Fruit fly (Drosophila melanogaster) whole organism, embryonic: ENCODE measurements around the gene CG32243.

Experiments
- Adf1 ChIP-seq: fragments of 200-800 bp; sonication (Bioruptor generic); IDR thresholded peaks from 2 replicates; pipeline ENCODE4 v1.3.6; 2022; ENCODE audit warnings: missing biosample characterization, missing genetic modification characterization
- BEAF-32 ChIP-seq: fragments of 200-800 bp; sonication (Bioruptor generic); optimal IDR thresholded peaks from 3 replicates; lab custom pipeline; 2017; ENCODE audit warnings: missing biosample characterization, missing genetic modification characterization, mild to moderate bottlenecking, moderate library complexity, missing genetic modification reagents
- Bdp1 ChIP-seq: fragments of 200-800 bp; sonication (Bioruptor generic); optimal IDR thresholded peaks from 3 replicates; lab custom pipeline; 2016; ENCODE audit warnings: missing biosample characterization, missing genetic modification characterization
- Bteb2 ChIP-seq: fragments of 200-800 bp; sonication (Bioruptor generic); optimal IDR thresholded peaks from 2 replicates; lab custom pipeline; 2016; ENCODE audit warnings: missing biosample characterization, missing genetic modification characterization
- CG10543 ChIP-seq: fragments of 200-800 bp; sonication (Bioruptor generic); optimal IDR thresholded peaks from 3 replicates; lab custom pipeline; 2017; ENCODE audit warnings: missing biosample characterization, mild to moderate bottlenecking, missing genetic modification characterization, moderate library complexity
- CG11696 ChIP-seq: fragments of 200-800 bp; sonication (Bioruptor generic); IDR thresholded peaks from 2 replicates; pipeline ENCODE4 v1.3.6; 2022; ENCODE audit warnings: missing biosample characterization, missing genetic modification characterization
- CG11723 ChIP-seq: fragments of 200-800 bp; sonication (Bioruptor generic); optimal IDR thresholded peaks from 2 replicates; lab custom pipeline; 2017; ENCODE audit warnings: missing biosample characterization, mild to moderate bottlenecking, missing genetic modification characterization
- CG12155 ChIP-seq: fragments of 200-800 bp; sonication (Bioruptor generic); optimal IDR thresholded peaks from 3 replicates; lab custom pipeline; 2016; ENCODE audit warnings: missing biosample characterization, missing genetic modification characterization
- CG14050 ChIP-seq: fragments of 200-800 bp; sonication (Bioruptor generic); IDR thresholded peaks from 3 replicates; pipeline ENCODE4 v1.3.6; 2022; ENCODE audit warnings: missing biosample characterization, missing genetic modification characterization
- CG14965 ChIP-seq: fragments of 200-800 bp; sonication (Bioruptor generic); optimal IDR thresholded peaks from 2 replicates; lab custom pipeline; 2016; ENCODE audit warnings: missing biosample characterization, missing genetic modification characterization, borderline replicate concordance
- CG15011 ChIP-seq: fragments of 200-800 bp; sonication (Bioruptor generic); optimal IDR thresholded peaks from 3 replicates; lab custom pipeline; 2018; ENCODE audit warnings: missing biosample characterization, mild to moderate bottlenecking, missing genetic modification characterization
- CG17186 ChIP-seq: fragments of 200-800 bp; sonication (Bioruptor generic); optimal IDR thresholded peaks from 3 replicates; lab custom pipeline; 2017; ENCODE audit warnings: missing biosample characterization, missing genetic modification reagents, missing genetic modification characterization
- CG2116 ChIP-seq: fragments of 200-800 bp; sonication (Bioruptor generic); optimal IDR thresholded peaks from 3 replicates; lab custom pipeline; 2018; ENCODE audit warnings: missing biosample characterization, mild to moderate bottlenecking, missing genetic modification characterization
- CG2678 ChIP-seq: fragments of 200-800 bp; sonication (Bioruptor generic); optimal IDR thresholded peaks from 3 replicates; lab custom pipeline; 2019; ENCODE audit warnings: missing biosample characterization, mild to moderate bottlenecking, missing genetic modification characterization, moderate library complexity
- CG3163 ChIP-seq: fragments of 200-800 bp; sonication (Bioruptor generic); optimal IDR thresholded peaks from 3 replicates; lab custom pipeline; 2016; ENCODE audit warnings: missing biosample characterization, missing genetic modification characterization
- CG32532 ChIP-seq: fragments of 200-800 bp; sonication (Bioruptor generic); IDR thresholded peaks from 2 replicates; pipeline ENCODE4 v1.3.6; 2022; ENCODE audit warnings: missing biosample characterization, missing genetic modification characterization
- CG32767 ChIP-seq: fragments of 200-800 bp; sonication (Bioruptor generic); IDR thresholded peaks from 2 replicates; pipeline ENCODE4 v1.3.6; 2022; ENCODE audit warnings: missing biosample characterization, missing genetic modification characterization
- CG4730 ChIP-seq: fragments of 200-800 bp; sonication (Bioruptor generic); IDR thresholded peaks from 2 replicates; pipeline ENCODE4 v1.3.6; 2022; ENCODE audit warnings: missing biosample characterization, missing genetic modification characterization
- CG7745 ChIP-seq: fragments of 200-800 bp; sonication (Bioruptor generic); optimal IDR thresholded peaks from 2 replicates; lab custom pipeline; 2018; ENCODE audit warnings: missing biosample characterization, mild to moderate bottlenecking, missing genetic modification characterization, moderate library complexity
- CG8290 ChIP-seq, 3 experiments: fragments of 200-800 bp; sonication (Bioruptor generic); optimal IDR thresholded peaks; 2 replicates each; lab custom pipeline; 2016 to 2019; ENCODE audit warnings: missing biosample characterization in 3 of 3, missing genetic modification characterization in 3 of 3, mild to moderate bottlenecking in 2 of 3, moderate library complexity in 1 of 3
- CG9876 ChIP-seq: fragments of 200-800 bp; sonication (Bioruptor generic); optimal IDR thresholded peaks from 2 replicates; lab custom pipeline; 2016; ENCODE audit warnings: missing biosample characterization, missing genetic modification characterization
- CG9932 ChIP-seq: fragments of 200-800 bp; sonication (Bioruptor generic); IDR thresholded peaks from 2 replicates; pipeline ENCODE4 v1.3.6; 2022; ENCODE audit warnings: missing biosample characterization, missing genetic modification characterization
- Dbx ChIP-seq: fragments of 200-800 bp; sonication (Bioruptor generic); IDR thresholded peaks from 3 replicates; pipeline ENCODE4 v1.3.6; 2022; ENCODE audit warnings: missing biosample characterization, missing genetic modification characterization
- Dip3 ChIP-seq: fragments of 200-800 bp; sonication (Bioruptor generic); optimal IDR thresholded peaks from 3 replicates; lab custom pipeline; 2016; ENCODE audit warnings: missing biosample characterization, missing genetic modification characterization
- H2.0 ChIP-seq: fragments of 200-800 bp; sonication (Bioruptor generic); IDR thresholded peaks from 2 replicates; pipeline ENCODE4 v1.3.6; 2022; ENCODE audit warnings: missing biosample characterization, missing genetic modification characterization
- HLH3B ChIP-seq: fragments of 200-800 bp; sonication (Bioruptor generic); IDR thresholded peaks from 2 replicates; pipeline ENCODE4 v1.3.6; 2022; ENCODE audit warnings: missing biosample characterization, missing genetic modification characterization
- Mes4 ChIP-seq: fragments of 200-800 bp; sonication (Bioruptor generic); optimal IDR thresholded peaks from 2 replicates; lab custom pipeline; 2016; ENCODE audit warnings: missing biosample characterization, missing genetic modification characterization
- Oli ChIP-seq: fragments of 200-800 bp; sonication (Bioruptor generic); optimal IDR thresholded peaks from 2 replicates; lab custom pipeline; 2018; ENCODE audit warnings: missing biosample characterization, mild to moderate bottlenecking, missing genetic modification characterization, moderate library complexity
- Ravus ChIP-seq: fragments of 200-800 bp; sonication (Bioruptor generic); IDR thresholded peaks from 2 replicates; pipeline ENCODE4 v1.3.6; 2022; ENCODE audit warnings: missing biosample characterization, missing genetic modification characterization
- Tbp ChIP-seq: fragments of >200 bp; optimal IDR thresholded peaks from 2 replicates; lab custom pipeline; 2018; ENCODE audit warnings: missing biosample characterization, missing genetic modification characterization
- YL-1 ChIP-seq: fragments of 200-800 bp; sonication (Bioruptor generic); optimal IDR thresholded peaks from 3 replicates; lab custom pipeline; 2017; ENCODE audit warnings: missing biosample characterization, mild to moderate bottlenecking, missing genetic modification characterization
- ab ChIP-seq: fragments of 200-800 bp; sonication (Bioruptor generic); optimal IDR thresholded peaks from 2 replicates; lab custom pipeline; 2016; ENCODE audit warnings: missing biosample characterization, missing genetic modification characterization
- bsh ChIP-seq, 2 experiments: fragments of 200-800 bp; sonication (Bioruptor generic); optimal IDR thresholded peaks; 2 replicates each; lab custom pipeline; 2017 to 2018; ENCODE audit warnings: mild to moderate bottlenecking in 2 of 2, missing biosample characterization in 2 of 2, missing genetic modification characterization in 2 of 2, moderate library complexity in 1 of 2
- ci ChIP-seq: fragments of 200-800 bp; sonication (Bioruptor generic); IDR thresholded peaks from 3 replicates; pipeline ENCODE4 v1.3.6; 2022; ENCODE audit warnings: missing biosample characterization, missing genetic modification characterization
- emc ChIP-seq: fragments of 200-800 bp; sonication (Bioruptor generic); optimal IDR thresholded peaks from 2 replicates; lab custom pipeline; 2016; ENCODE audit warnings: missing biosample characterization, missing genetic modification characterization
- ftz-f1 ChIP-seq: fragments of 200-800 bp; sonication (Bioruptor generic); optimal IDR thresholded peaks from 2 replicates; lab custom pipeline; 2016; ENCODE audit warnings: missing biosample characterization, missing genetic modification characterization
- gcm ChIP-seq: fragments of 200-800 bp; sonication (Bioruptor generic); optimal IDR thresholded peaks from 2 replicates; lab custom pipeline; 2019; ENCODE audit warnings: missing biosample characterization, mild to moderate bottlenecking, missing genetic modification characterization, moderate library complexity
- grn ChIP-seq: fragments of 200-800 bp; sonication (Bioruptor generic); optimal IDR thresholded peaks from 3 replicates; lab custom pipeline; 2017; ENCODE audit warnings: missing biosample characterization, missing genetic modification characterization
- hkb ChIP-seq, 2 experiments: fragments of 200-800 bp in 1 of 2; fragments of >200 bp in 1 of 2; sonication (Bioruptor generic) in 1 of 2; IDR thresholded peaks in 1 of 2; optimal IDR thresholded peaks in 1 of 2; 2 replicates each; pipeline versions ENCODE4 v1.3.6 to Lab custom; 2017 to 2022; ENCODE audit warnings: missing biosample characterization in 1 of 2, missing genetic modification characterization in 1 of 2
- ken ChIP-seq: fragments of 200-800 bp; sonication (Bioruptor generic); IDR thresholded peaks from 3 replicates; pipeline ENCODE4 v1.3.6; 2022; ENCODE audit warnings: missing biosample characterization, missing genetic modification characterization
- maf-S ChIP-seq: fragments of 200-800 bp; sonication (Bioruptor generic); optimal IDR thresholded peaks from 2 replicates; lab custom pipeline; 2016; ENCODE audit warnings: missing biosample characterization, missing genetic modification characterization
- mld ChIP-seq: fragments of 200-800 bp; sonication (Bioruptor generic); IDR thresholded peaks from 3 replicates; pipeline ENCODE4 v1.3.6; 2022; ENCODE audit warnings: missing biosample characterization, missing genetic modification characterization; ENCODE audit not compliant: partially characterized antibody
- odd ChIP-seq: fragments of 200-800 bp; sonication (Bioruptor generic); optimal IDR thresholded peaks from 2 replicates; lab custom pipeline; 2017; ENCODE audit warnings: missing biosample characterization, mild to moderate bottlenecking, missing genetic modification characterization
- sens-2 ChIP-seq: fragments of 200-800 bp; sonication (Bioruptor generic); IDR thresholded peaks from 2 replicates; pipeline ENCODE4 v1.3.6; 2022; ENCODE audit warnings: missing biosample characterization, missing genetic modification characterization
- seq ChIP-seq: fragments of 200-800 bp; sonication (Bioruptor generic); IDR thresholded peaks from 2 replicates; pipeline ENCODE4 v1.3.6; 2022; ENCODE audit warnings: missing biosample characterization, missing genetic modification characterization
- sisA ChIP-seq: fragments of 200-800 bp; sonication (Bioruptor generic); IDR thresholded peaks from 2 replicates; pipeline ENCODE4 v1.3.6; 2022; ENCODE audit warnings: missing biosample characterization, missing genetic modification characterization
- sqz ChIP-seq: fragments of 200-800 bp; sonication (Bioruptor generic); optimal IDR thresholded peaks from 3 replicates; lab custom pipeline; 2018; ENCODE audit warnings: missing biosample characterization, mild to moderate bottlenecking, missing genetic modification characterization
- tap ChIP-seq: fragments of 200-800 bp; optimal IDR thresholded peaks from 3 replicates; lab custom pipeline; 2019; ENCODE audit warnings: missing biosample characterization, mild to moderate bottlenecking, missing genetic modification characterization, moderate library complexity
- toy ChIP-seq: fragments of 200-800 bp; sonication (Bioruptor generic); IDR thresholded peaks from 2 replicates; pipeline ENCODE4 v1.3.6; 2022; ENCODE audit warnings: missing biosample characterization, missing genetic modification characterization
- wor ChIP-seq: fragments of 200-800 bp; sonication (Bioruptor generic); IDR thresholded peaks from 2 replicates; pipeline ENCODE4 v1.3.6; 2022; ENCODE audit warnings: missing biosample characterization, missing genetic modification characterization
- zen ChIP-seq: fragments of 200-800 bp; sonication (Bioruptor generic); optimal IDR thresholded peaks from 3 replicates; lab custom pipeline; 2018; ENCODE audit warnings: missing biosample characterization, mild to moderate bottlenecking, missing genetic modification characterization, moderate library complexity

Gene CG32243

DNA sequence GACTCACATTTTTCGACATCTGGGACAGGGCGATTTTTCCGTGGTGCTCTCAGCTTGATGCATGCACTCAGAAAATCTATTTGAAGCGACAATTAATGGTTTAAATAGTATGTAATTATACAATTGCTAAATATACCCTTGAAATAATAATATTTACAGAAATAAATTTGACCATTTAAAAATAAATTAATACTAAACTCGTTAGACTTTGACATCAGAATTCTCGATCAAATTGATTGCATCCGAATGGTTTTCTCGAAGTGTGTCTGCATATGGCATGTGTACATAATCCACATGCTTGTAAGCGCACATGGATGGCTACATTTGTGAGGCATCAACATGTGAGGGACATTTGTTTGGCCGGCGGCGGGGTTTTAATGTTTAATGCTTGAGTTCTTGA, 5.6 kb upstream of the CG32243 start (continued):
- TF ChIP-seq gcm (GFP tag; lab: Kevin White, UChicago), result peak; percentile 61
- TF ChIP-seq sens-2 (GFP tag; lab: Robert Waterston, UW), result peak; percentile 58
- no peak for TF ChIP-seq maf-S (GFP tag; lab: Kevin White, UChicago)
- no peak for TF ChIP-seq Bdp1 (GFP tag; lab: Kevin White, UChicago)
- TF ChIP-seq Tbp (GFP tag; lab: Kevin White, UChicago), result no peak
- no peak for TF ChIP-seq CG14050 (GFP tag; lab: Robert Waterston, UW)
- TF ChIP-seq grn (GFP tag; lab: Kevin White, UChicago), result no peak
- no peak for TF ChIP-seq YL-1 (GFP tag; lab: Kevin White, UChicago)
- no peak for TF ChIP-seq CG7745
- TF ChIP-seq H2.0, result peak; percentile 20; the same call in 1 of the 2 replicates
- TF ChIP-seq sqz (GFP tag; lab: Kevin White, UChicago), result no peak
- TF ChIP-seq CG32767 (GFP tag; lab: Robert Waterston, UW), result peak; percentile 52; the same call in 1 of the 2 replicates
- no peak for TF ChIP-seq mld
- 0 out of 3 replicates have a peak, but pooled peaks have one; percentile 20 for TF ChIP-seq ci (GFP tag; lab: Robert Waterston, UW)
- no peak for TF ChIP-seq CG32532
- no peak for TF ChIP-seq CG9932 (GFP tag; lab: Robert Waterston, UW)
- TF ChIP-seq zen (tag; lab: Kevin White, UChicago), result peak; percentile 85
- TF ChIP-seq CG2116 (GFP tag; lab: Kevin White, UChicago), result peak; percentile 28
- peak; percentile 67 for TF ChIP-seq CG2678 (tag; lab: Kevin White, UChicago)
- no peak for TF ChIP-seq Dbx (GFP tag; lab: Robert Waterston, UW)
- no peak for TF ChIP-seq Ravus (GFP tag; lab: Robert Waterston, UW)
- peak; percentile 50; the same call in 1 of the 3 replicates for TF ChIP-seq ken (GFP tag; lab: Robert Waterston, UW)
- no peak for TF ChIP-seq CG10543
- peak; percentile 64 for TF ChIP-seq HLH3B (GFP tag; lab: Robert Waterston, UW)
- TF ChIP-seq toy (GFP tag; lab: Robert Waterston, UW), result no peak
- TF ChIP-seq BEAF-32 (GFP tag; lab: Kevin White, UChicago), result no peak
- no peak for TF ChIP-seq CG9876 (GFP tag; lab: Kevin White, UChicago)
- no peak for TF ChIP-seq hkb (optimal IDR thresholded peaks at IDR 0.05; lab: Kevin White, UChicago)
- peak; percentile 76 for TF ChIP-seq hkb (GFP tag; IDR thresholded peaks at IDR 0.05; lab: Robert Waterston, UW)
- TF ChIP-seq Oli, result peak; percentile 53
- TF ChIP-seq seq, result no peak
- peak; percentile 30; the same call in 1 of the 2 replicates for TF ChIP-seq wor
- no peak for TF ChIP-seq CG3163 (GFP tag; lab: Kevin White, UChicago)
- no peak for TF ChIP-seq Mes4 (GFP tag; lab: Kevin White, UChicago)
- TF ChIP-seq sisA (GFP tag; lab: Robert Waterston, UW), result peak; percentile 35; the same call in 1 of the 2 replicates
- TF ChIP-seq CG12155 (GFP tag; lab: Kevin White, UChicago), result peak; percentile 19
- TF ChIP-seq CG14965 (GFP tag; lab: Kevin White, UChicago), result no peak
- TF ChIP-seq CG17186 (GFP tag; lab: Kevin White, UChicago), result no peak
- no peak for TF ChIP-seq emc (GFP tag; lab: Kevin White, UChicago)
- TF ChIP-seq CG8290 (GFP tag; optimal IDR thresholded peaks at IDR 0.05; lab: Kevin White, UChicago), result peak; percentile 54
- TF ChIP-seq CG8290 (tag; optimal IDR thresholded peaks at IDR 0.05; lab: Kevin White, UChicago), result no peak
- no peak for TF ChIP-seq Adf1 (GFP tag; lab: Robert Waterston, UW)
- peak; percentile 45 for TF ChIP-seq odd (GFP tag; lab: Kevin White, UChicago)
- peak; percentile 75 for TF ChIP-seq tap (tag; lab: Kevin White, UChicago)
- TF ChIP-seq ab (GFP tag; lab: Kevin White, UChicago), result no peak
- peak; percentile 2 for TF ChIP-seq CG11723 (GFP tag; lab: Kevin White, UChicago)
- no peak for TF ChIP-seq Dip3
- 0 out of 2 replicates have a peak, but pooled peaks have one; percentile 25 for TF ChIP-seq CG11696
- TF ChIP-seq Bteb2 (GFP tag; lab: Kevin White, UChicago), result no peak
- peak; percentile 82 to 83 for TF ChIP-seq bsh (GFP tag; optimal IDR thresholded peaks at IDR 0.05; lab: Kevin White, UChicago)
- no peak for TF ChIP-seq ftz-f1 (GFP tag; lab: Kevin White, UChicago)
- TF ChIP-seq CG15011, result peak; percentile 26
- 0 out of 2 replicates have a peak, but pooled peaks have one; percentile 34 for TF ChIP-seq CG4730 (GFP tag; lab: Robert Waterston, UW)
